Fruit fly (Drosophila melanogaster) whole organism, embryonic: Measurements from ENCODE around the gene CG31161.

Source experiments
- Asciz ChIP-seq: fragments of 200-800 bp; sonication (Bioruptor generic); optimal IDR thresholded peaks from 2 replicates; lab custom pipeline; 2017; ENCODE audit warnings: missing biosample characterization, mild to moderate bottlenecking, missing genetic modification characterization, missing genetic modification reagents
- B-H1 ChIP-seq: fragments of 200-800 bp; sonication (Bioruptor generic); IDR thresholded peaks from 3 replicates; pipeline ENCODE4 v1.3.6; 2022; ENCODE audit warnings: missing biosample characterization, missing genetic modification characterization
- C15 ChIP-seq: fragments of 200-800 bp; sonication (Bioruptor generic); IDR thresholded peaks from 3 replicates; pipeline ENCODE4 v1.3.6; 2022; ENCODE audit warnings: missing biosample characterization, missing genetic modification characterization
- CG10979 ChIP-seq: fragments of 200-800 bp; sonication (Bioruptor generic); optimal IDR thresholded peaks from 2 replicates; lab custom pipeline; 2018; ENCODE audit warnings: missing biosample characterization, mild to moderate bottlenecking, missing genetic modification characterization, moderate library complexity
- CG11085 ChIP-seq: fragments of 200-800 bp; sonication (Bioruptor generic); IDR thresholded peaks from 2 replicates; pipeline ENCODE4 v1.3.6; 2022; ENCODE audit warnings: missing biosample characterization, missing genetic modification characterization
- CG11247 ChIP-seq: fragments of 200-800 bp; sonication (Bioruptor generic); IDR thresholded peaks from 2 replicates; pipeline ENCODE4 v1.3.6; 2022; ENCODE audit warnings: missing biosample characterization, missing genetic modification characterization
- CG11398 ChIP-seq: fragments of 200-800 bp; sonication (Bioruptor generic); optimal IDR thresholded peaks from 2 replicates; lab custom pipeline; 2016; ENCODE audit warnings: missing biosample characterization, missing genetic modification characterization
- CG11456 ChIP-seq: fragments of 200-800 bp; sonication (Bioruptor generic); IDR thresholded peaks from 3 replicates; pipeline ENCODE4 v1.3.6; 2022; ENCODE audit warnings: missing biosample characterization, missing genetic modification characterization
- CG12942 ChIP-seq: fragments of 200-800 bp; sonication (Bioruptor generic); optimal IDR thresholded peaks from 3 replicates; lab custom pipeline; 2016; ENCODE audit warnings: missing biosample characterization, missing genetic modification characterization
- CG13624 ChIP-seq: fragments of 200-800 bp; sonication (Bioruptor generic); optimal IDR thresholded peaks from 2 replicates; lab custom pipeline; 2016; ENCODE audit warnings: missing biosample characterization, missing genetic modification characterization
- CG15269 ChIP-seq: fragments of 200-800 bp; sonication (Bioruptor generic); optimal IDR thresholded peaks from 2 replicates; lab custom pipeline; 2018; ENCODE audit warnings: missing biosample characterization, mild to moderate bottlenecking, missing genetic modification characterization, moderate library complexity
- CG16813 ChIP-seq: fragments of 200-800 bp; sonication (Bioruptor generic); IDR thresholded peaks from 3 replicates; pipeline ENCODE4 v1.3.6; 2022; ENCODE audit warnings: missing biosample characterization, missing genetic modification characterization; ENCODE audit not compliant: partially characterized antibody
- CG18262 ChIP-seq: fragments of 200-800 bp; optimal IDR thresholded peaks from 3 replicates; lab custom pipeline; 2019; ENCODE audit warnings: missing biosample characterization, mild to moderate bottlenecking, missing genetic modification characterization, moderate library complexity
- CG18764 ChIP-seq: fragments of 200-800 bp; sonication (Bioruptor generic); optimal IDR thresholded peaks from 3 replicates; lab custom pipeline; 2016; ENCODE audit warnings: missing biosample characterization, missing genetic modification characterization
- CG2120 ChIP-seq: fragments of 200-800 bp; sonication (Bioruptor generic); optimal IDR thresholded peaks from 3 replicates; lab custom pipeline; 2016; ENCODE audit warnings: missing biosample characterization, missing genetic modification characterization
- CG2199 ChIP-seq: fragments of 200-800 bp; sonication (Bioruptor generic); IDR thresholded peaks from 3 replicates; pipeline ENCODE4 v1.3.6; 2022; ENCODE audit warnings: missing biosample characterization, missing genetic modification characterization
- CG2678 ChIP-seq: fragments of 200-800 bp; sonication (Bioruptor generic); optimal IDR thresholded peaks from 3 replicates; lab custom pipeline; 2019; ENCODE audit warnings: missing biosample characterization, mild to moderate bottlenecking, missing genetic modification characterization, moderate library complexity
- CG31441 ChIP-seq: fragments of 200-800 bp; sonication (Bioruptor generic); IDR thresholded peaks from 2 replicates; pipeline ENCODE4 v1.3.6; 2022; ENCODE audit warnings: missing biosample characterization, missing genetic modification characterization
- CG32772 ChIP-seq: fragments of 200-800 bp; sonication (Bioruptor generic); IDR thresholded peaks from 2 replicates; pipeline ENCODE4 v1.3.6; 2022; ENCODE audit warnings: missing biosample characterization, missing genetic modification characterization
- CG34376 ChIP-seq: fragments of 200-800 bp; sonication (Bioruptor generic); optimal IDR thresholded peaks from 2 replicates; lab custom pipeline; 2018; ENCODE audit warnings: missing biosample characterization, mild to moderate bottlenecking, missing genetic modification characterization
- CG42726 ChIP-seq: fragments of 200-800 bp; sonication (Bioruptor generic); IDR thresholded peaks from 2 replicates; pipeline ENCODE4 v1.3.6; 2022; ENCODE audit warnings: missing biosample characterization, missing genetic modification characterization; ENCODE audit not compliant: partially characterized antibody
- CG5953 ChIP-seq: fragments of 200-800 bp; sonication (Bioruptor generic); IDR thresholded peaks from 2 replicates; pipeline ENCODE4 v1.3.6; 2022; ENCODE audit warnings: missing biosample characterization, missing genetic modification characterization
- CG9876 ChIP-seq: fragments of 200-800 bp; sonication (Bioruptor generic); optimal IDR thresholded peaks from 2 replicates; lab custom pipeline; 2016; ENCODE audit warnings: missing biosample characterization, missing genetic modification characterization
- Camta ChIP-seq: fragments of 200-800 bp; sonication (Bioruptor generic); optimal IDR thresholded peaks from 2 replicates; lab custom pipeline; 2016; ENCODE audit warnings: missing biosample characterization, missing genetic modification characterization
- D19B ChIP-seq: fragments of 200-800 bp; sonication (Bioruptor generic); optimal IDR thresholded peaks from 2 replicates; lab custom pipeline; 2017; ENCODE audit warnings: missing biosample characterization, mild to moderate bottlenecking, missing genetic modification characterization
- E2f1 ChIP-seq: fragments of 200-800 bp; sonication (Bioruptor generic); IDR thresholded peaks from 2 replicates; pipeline ENCODE4 v1.3.6; 2022; ENCODE audit warnings: missing biosample characterization, missing genetic modification characterization
- Gsc ChIP-seq: fragments of 200-800 bp; sonication (Bioruptor generic); IDR thresholded peaks from 2 replicates; pipeline ENCODE4 v1.3.6; 2022; ENCODE audit warnings: missing biosample characterization, missing genetic modification characterization
- H2.0 ChIP-seq: fragments of 200-800 bp; sonication (Bioruptor generic); IDR thresholded peaks from 2 replicates; pipeline ENCODE4 v1.3.6; 2022; ENCODE audit warnings: missing biosample characterization, missing genetic modification characterization
- HmgZ ChIP-seq: fragments of 200-800 bp; sonication (Bioruptor generic); optimal IDR thresholded peaks from 2 replicates; lab custom pipeline; 2018; ENCODE audit warnings: missing biosample characterization, mild to moderate bottlenecking, missing genetic modification characterization
- Hsf ChIP-seq: fragments of 200-800 bp; sonication (Bioruptor generic); optimal IDR thresholded peaks from 3 replicates; lab custom pipeline; 2016; ENCODE audit warnings: missing biosample characterization, missing genetic modification characterization
- Max ChIP-seq: fragments of 200-800 bp; sonication (Bioruptor generic); optimal IDR thresholded peaks from 2 replicates; lab custom pipeline; 2016; ENCODE audit warnings: missing biosample characterization, mild to moderate bottlenecking, missing genetic modification characterization
- Med ChIP-seq: fragments of 200-800 bp; sonication (Bioruptor generic); peaks from one replicate; lab custom pipeline; 2016; ENCODE audit warnings: missing biosample characterization, missing genetic modification characterization, mild to moderate bottlenecking, inconsistent platforms, moderate library complexity
- Neu2 ChIP-seq: fragments of 200-800 bp; sonication (Bioruptor generic); optimal IDR thresholded peaks from 3 replicates; lab custom pipeline; 2016; ENCODE audit warnings: missing biosample characterization, missing genetic modification characterization, borderline replicate concordance
- Nf-YC ChIP-seq: fragments of 200-800 bp; optimal IDR thresholded peaks from 3 replicates; lab custom pipeline; 2019; ENCODE audit warnings: missing biosample characterization, mild to moderate bottlenecking, missing genetic modification characterization, moderate library complexity
- NfI ChIP-seq: fragments of 200-800 bp; sonication (Bioruptor generic); optimal IDR thresholded peaks from 3 replicates; lab custom pipeline; 2018; ENCODE audit warnings: missing biosample characterization, mild to moderate bottlenecking, missing genetic modification characterization, moderate library complexity
- amos ChIP-seq: fragments of 200-800 bp; sonication (Bioruptor generic); IDR thresholded peaks from 2 replicates; pipeline ENCODE4 v1.3.6; 2022; ENCODE audit warnings: missing biosample characterization, missing genetic modification characterization; ENCODE audit not compliant: partially characterized antibody
- br ChIP-seq: fragments of >200 bp; optimal IDR thresholded peaks from 2 replicates; lab custom pipeline; 2017
- chn ChIP-seq: fragments of 200-800 bp; sonication (Bioruptor generic); optimal IDR thresholded peaks from 2 replicates; lab custom pipeline; 2016; ENCODE audit warnings: missing biosample characterization, missing genetic modification characterization
- cwo ChIP-seq: fragments of 200-800 bp; sonication (Bioruptor generic); optimal IDR thresholded peaks from 3 replicates; lab custom pipeline; 2017; ENCODE audit warnings: missing biosample characterization, missing genetic modification characterization, mild to moderate bottlenecking, moderate library complexity, missing genetic modification reagents
- fd64A ChIP-seq: fragments of 200-800 bp; sonication (Bioruptor generic); optimal IDR thresholded peaks from 3 replicates; lab custom pipeline; 2018; ENCODE audit warnings: missing biosample characterization, mild to moderate bottlenecking, missing genetic modification characterization
- fd96Cb ChIP-seq: fragments of 200-800 bp; sonication (Bioruptor generic); optimal IDR thresholded peaks from 2 replicates; lab custom pipeline; 2018; ENCODE audit warnings: missing biosample characterization, mild to moderate bottlenecking, missing genetic modification characterization, moderate library complexity
- hkb ChIP-seq, 2 experiments: fragments of 200-800 bp in 1 of 2; fragments of >200 bp in 1 of 2; sonication (Bioruptor generic) in 1 of 2; IDR thresholded peaks in 1 of 2; optimal IDR thresholded peaks in 1 of 2; 2 replicates each; pipeline versions ENCODE4 v1.3.6 to Lab custom; 2017 to 2022; ENCODE audit warnings: missing biosample characterization in 1 of 2, missing genetic modification characterization in 1 of 2
- pfk ChIP-seq: fragments of 200-800 bp; sonication (Bioruptor generic); optimal IDR thresholded peaks from 2 replicates; lab custom pipeline; 2018; ENCODE audit warnings: missing biosample characterization, mild to moderate bottlenecking, missing genetic modification characterization, moderate library complexity
- ranshi ChIP-seq: fragments of 200-800 bp; sonication (Bioruptor generic); IDR thresholded peaks from 2 replicates; pipeline ENCODE4 v1.3.6; 2022; ENCODE audit warnings: missing biosample characterization, missing genetic modification characterization
- repo ChIP-seq: fragments of 200-800 bp; sonication (Bioruptor generic); optimal IDR thresholded peaks from 2 replicates; lab custom pipeline; 2016; ENCODE audit warnings: missing biosample characterization, missing genetic modification characterization
- shn ChIP-seq: fragments of 200-800 bp; sonication (Bioruptor generic); optimal IDR thresholded peaks from 3 replicates; lab custom pipeline; 2016; ENCODE audit warnings: missing biosample characterization, missing genetic modification characterization
- tgo ChIP-seq: fragments of 200-800 bp; sonication (Bioruptor generic); IDR thresholded peaks from 3 replicates; pipeline ENCODE4 v1.3.6; 2022; ENCODE audit warnings: missing biosample characterization, missing genetic modification characterization
- tio ChIP-seq: fragments of 200-800 bp; sonication (Bioruptor generic); optimal IDR thresholded peaks from 2 replicates; lab custom pipeline; 2017; ENCODE audit warnings: missing biosample characterization, missing genetic modification characterization, inconsistent platforms
- tll ChIP-seq, 2 experiments: fragments of 200-800 bp in 1 of 2; fragments of >200 bp in 1 of 2; sonication (Bioruptor generic) in 1 of 2; optimal IDR thresholded peaks; 2 replicates each; lab custom pipeline; 2017 to 2019; ENCODE audit warnings: missing biosample characterization in 2 of 2, missing genetic modification characterization in 2 of 2, mild to moderate bottlenecking in 1 of 2, moderate library complexity in 1 of 2
- tx ChIP-seq: fragments of 200-800 bp; sonication (Bioruptor generic); optimal IDR thresholded peaks from 2 replicates; lab custom pipeline; 2016; ENCODE audit warnings: missing biosample characterization, missing genetic modification characterization

Gene CG31161

DNA sequence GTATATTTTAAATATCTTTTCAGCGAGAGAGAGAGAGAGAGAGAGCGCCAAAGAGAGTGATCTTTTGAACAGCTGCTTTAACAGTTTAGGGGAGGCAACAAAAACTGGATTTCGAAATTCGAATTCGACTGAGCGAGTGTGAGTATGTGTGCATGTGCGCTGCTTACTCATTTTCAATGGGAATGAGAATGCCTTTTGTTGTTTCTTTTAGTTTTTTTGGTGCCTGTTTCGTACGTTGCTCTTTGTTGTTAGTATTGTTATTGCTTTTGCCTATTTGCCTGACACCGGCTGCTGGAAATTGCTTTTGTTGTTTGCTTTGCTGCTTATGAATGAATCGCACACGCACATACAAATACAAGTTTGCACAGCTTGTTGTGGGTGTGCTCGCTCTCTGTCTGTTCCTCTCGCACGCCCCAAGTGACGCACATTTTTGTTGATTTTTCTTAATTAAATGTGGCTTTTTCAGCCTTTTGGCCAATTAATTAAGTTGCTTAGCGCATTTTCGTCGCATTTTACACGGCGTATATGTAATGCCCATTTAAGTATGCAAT is 10.6 kb downstream of the CG31161 start (continued):
- TF ChIP-seq pfk (GFP tag; lab: Kevin White, UChicago) (peak; percentile 52), Gsc (GFP tag; lab: Robert Waterston, UW) (no peak), NfI (GFP tag; lab: Kevin White, UChicago) (peak; percentile 19), C15 (GFP tag; lab: Robert Waterston, UW) (no peak), CG34376 (GFP tag; lab: Kevin White, UChicago) (peak; percentile 66), CG31441 (GFP tag; lab: Robert Waterston, UW) (no peak), CG2678 (tag; lab: Kevin White, UChicago) (peak; percentile 63), CG15269 (tag; lab: Kevin White, UChicago) (peak; percentile 48), CG16813 (GFP tag; lab: Robert Waterston, UW) (no peak), B-H1 (GFP tag; lab: Robert Waterston, UW) (no peak; the same call in 2 of the 3 replicates), Nf-YC (tag; lab: Kevin White, UChicago) (peak; percentile 0), chn (GFP tag; lab: Kevin White, UChicago) (no peak), CG2120 (GFP tag; lab: Kevin White, UChicago) (peak; percentile 59), Max (GFP tag; lab: Kevin White, UChicago) (no peak), tx (GFP tag; lab: Kevin White, UChicago) (no peak), H2.0 (GFP tag; lab: Robert Waterston, UW) (no peak), CG18262 (peak; percentile 16), CG12942 (GFP tag; lab: Kevin White, UChicago) (peak; percentile 3), shn (peak; percentile 23), CG10979 (no peak), tgo (no peak), hkb (optimal IDR thresholded peaks at IDR 0.05; lab: Kevin White, UChicago) (no peak), hkb (GFP tag; IDR thresholded peaks at IDR 0.05; lab: Robert Waterston, UW) (peak; percentile 68), CG32772 (GFP tag; lab: Robert Waterston, UW) (no peak), amos (no peak), CG11247 (GFP tag; lab: Robert Waterston, UW) (no peak), CG11398 (GFP tag; lab: Kevin White, UChicago) (peak; percentile 61), HmgZ (tag; lab: Kevin White, UChicago) (peak; percentile 77), CG18764 (GFP tag; lab: Kevin White, UChicago) (peak; percentile 24), fd96Cb (tag; lab: Kevin White, UChicago) (no peak), tll (GFP tag; optimal IDR thresholded peaks at IDR 0.05; lab: Kevin White, UChicago) (peak in 1 of 2 experiments; percentile 33), CG5953 (no peak), tio (GFP tag; lab: Kevin White, UChicago) (no peak), CG11456 (GFP tag; lab: Robert Waterston, UW) (no peak), ranshi (no peak; the same call in 1 of the 2 replicates), repo (peak; percentile 47), CG2199 (peak; percentile 69; the same call in 1 of the 3 replicates), CG11085 (no peak), Med (peak; percentile 93), CG42726 (GFP tag; lab: Robert Waterston, UW) (no peak), Asciz (GFP tag; lab: Kevin White, UChicago) (peak; percentile 76), cwo (GFP tag; lab: Kevin White, UChicago) (peak; percentile 67), Neu2 (GFP tag; lab: Kevin White, UChicago) (no peak), CG13624 (GFP tag; lab: Kevin White, UChicago) (peak; percentile 31), br (lab: Kevin White, UChicago) (no peak), Hsf (GFP tag; lab: Kevin White, UChicago) (no peak), fd64A (peak; percentile 68), E2f1 (GFP tag; lab: Robert Waterston, UW) (no peak; the same call in 1 of the 2 replicates), Camta (GFP tag; lab: Kevin White, UChicago) (peak; percentile 29), D19B (GFP tag; lab: Kevin White, UChicago) (no peak), CG9876 (GFP tag; lab: Kevin White, UChicago) (no peak)
